Worm (Caenorhabditis elegans) whole organism, L4 larva: ENCODE results near the gene F53F8.7.

ENCODE experiments used
- T26A8.4 ChIP-seq: fragments of 200-800 bp; sonication (Bioruptor generic); IDR thresholded peaks from 2 replicates; pipeline ENCODE4 v1.3.6; 2022; ENCODE audit warnings: missing genetic modification characterization, missing compliant biosample characterization
- ceh-62 ChIP-seq: sonication (generic microtip); optimal IDR thresholded peaks from 2 replicates; lab custom pipeline; 2017; ENCODE audit warnings: missing biosample characterization, missing genetic modification characterization
- ceh-82 ChIP-seq: sonication (generic microtip); optimal IDR thresholded peaks from 2 replicates; lab custom pipeline; 2017; ENCODE audit warnings: missing biosample characterization, missing genetic modification characterization
- mxl-2 ChIP-seq: fragments of 200-800 bp; sonication (Bioruptor generic); conservative IDR thresholded peaks from 2 replicates; pipeline ENCODE4 v1.3.6; 2022; ENCODE audit warnings: missing genetic modification reagents, missing genetic modification characterization, missing compliant biosample characterization
- nhr-11 ChIP-seq: fragments of 150-350 bp; optimal IDR thresholded peaks from 2 replicates; lab custom pipeline; 2014; ENCODE audit warnings: missing biosample characterization, missing genetic modification characterization
- zag-1 ChIP-seq: fragments of 150-350 bp; optimal IDR thresholded peaks from 2 replicates; lab custom pipeline; 2014; ENCODE audit warnings: missing biosample characterization, missing genetic modification characterization

DNA sequence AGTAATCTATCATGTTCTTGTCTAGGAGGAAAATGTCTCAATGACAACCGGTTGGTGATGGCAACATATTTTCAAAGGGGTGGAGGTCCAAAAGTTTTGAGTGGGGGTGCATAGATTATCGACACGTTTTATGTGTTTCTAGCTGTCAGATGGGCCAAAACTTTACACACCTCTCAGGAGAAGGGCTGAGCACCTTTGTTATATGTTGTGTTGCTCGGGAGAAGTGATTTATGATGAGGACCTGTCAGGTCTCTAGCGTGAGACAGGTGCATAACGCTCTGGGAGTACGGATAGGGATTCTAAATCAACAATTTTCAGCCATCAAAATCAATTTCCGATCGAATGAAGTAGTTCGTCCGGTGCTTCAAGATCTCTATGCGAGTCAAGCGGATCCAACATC is 41.5 kb downstream of the F53F8.7 start:
- no peak for TF ChIP-seq T26A8.4 (GFP tag; lab: Robert Waterston, UW)
- no peak for TF ChIP-seq nhr-11 (tag; lab: Kevin White, UChicago)
- TF ChIP-seq ceh-82 = no peak
- TF ChIP-seq ceh-62 = no peak
- TF ChIP-seq zag-1 = no peak
- TF ChIP-seq mxl-2 (GFP tag; lab: Robert Waterston, UW) = no peak
